Fruit fly (Drosophila melanogaster): ENCODE measurements around the gene CG42374.

Gene CG42374

DNA sequence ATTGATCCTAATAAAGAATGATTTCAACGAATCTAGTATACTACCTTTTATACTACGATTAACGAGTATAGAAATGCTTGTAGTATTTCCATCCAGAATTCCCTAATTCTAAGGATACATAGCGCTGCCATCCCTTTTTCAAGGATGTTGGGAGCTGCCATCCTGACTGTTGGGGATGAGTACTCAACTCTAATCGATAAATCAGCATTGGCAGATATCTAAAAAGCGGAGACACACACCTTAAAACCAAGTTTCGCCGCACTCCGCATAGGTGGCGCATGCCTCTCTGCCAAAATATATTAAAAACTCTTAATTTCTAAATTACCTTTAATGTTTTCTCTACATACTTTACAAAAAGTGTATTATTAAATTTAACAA, 30.7 kb downstream of the CG42374 start, which contains the start of gene fal:
fal (plus strand) TSS at position 330 of the 378 bp plus-strand sequence.
- TF ChIP-seq svp (GFP tag) = no peak
- peak; percentile 31 for TF ChIP-seq lz (GFP tag; optimal IDR thresholded peaks at IDR 0.05)
- peak; percentile 51 for TF ChIP-seq CG31627 (GFP tag; optimal IDR thresholded peaks at IDR 0.05)
- TF ChIP-seq Hr39 (GFP tag; optimal IDR thresholded peaks at IDR 0.05) = no peak
- no peak for TF ChIP-seq CG8319 (GFP tag; optimal IDR thresholded peaks at IDR 0.05)
- no peak for TF ChIP-seq Blimp-1 (GFP tag; optimal IDR thresholded peaks at IDR 0.05)
- TF ChIP-seq achi (GFP tag; optimal IDR thresholded peaks at IDR 0.05) = no peak
- no peak for TF ChIP-seq OdsH (GFP tag; optimal IDR thresholded peaks at IDR 0.05)
- no peak for TF ChIP-seq fd85E (GFP tag; optimal IDR thresholded peaks at IDR 0.05)
- TF ChIP-seq CG6163 (GFP tag; IDR thresholded peaks at IDR 0.05) = no peak
- peak; percentile 14 for TF ChIP-seq topi (GFP tag; optimal IDR thresholded peaks at IDR 0.05)
- TF ChIP-seq CG6808 (GFP tag; optimal IDR thresholded peaks at IDR 0.05) = no peak
- no peak for TF ChIP-seq Eip78C (GFP tag)
- TF ChIP-seq CG10631 (GFP tag; optimal IDR thresholded peaks at IDR 0.05) = no peak
- TF ChIP-seq CG11294 (GFP tag; IDR thresholded peaks at IDR 0.05) = no peak
- TF ChIP-seq CG8119 (GFP tag; IDR thresholded peaks at IDR 0.05) = no peak

- TF ChIP-seq spab (GFP tag; optimal IDR thresholded peaks at IDR 0.05) (peak; percentile 11), Ets21C (GFP tag; optimal IDR thresholded peaks at IDR 0.05) (no peak), CG6854 (GFP tag; optimal IDR thresholded peaks at IDR 0.05) (peak; percentile 43), svp (GFP tag) (peak; percentile 80), CG31627 (GFP tag; optimal IDR thresholded peaks at IDR 0.05) (no peak), Eip75B (GFP tag; optimal IDR thresholded peaks at IDR 0.05) (peak; percentile 23), Lpt (GFP tag; optimal IDR thresholded peaks at IDR 0.05) (peak; percentile 53), CG16779 (tag; optimal IDR thresholded peaks at IDR 0.05) (peak; percentile 58), OdsH (GFP tag; optimal IDR thresholded peaks at IDR 0.05) (no peak), CG10631 (GFP tag; optimal IDR thresholded peaks at IDR 0.05) (no peak), CG6163 (GFP tag; IDR thresholded peaks at IDR 0.05) (peak; percentile 52; the same call in 2 of the 3 replicates), CG9139 (GFP tag; optimal IDR thresholded peaks at IDR 0.05) (peak; percentile 34), fkh (GFP tag; optimal IDR thresholded peaks at IDR 0.05) (no peak), CG6808 (GFP tag; optimal IDR thresholded peaks at IDR 0.05) (peak; percentile 41), dsx (GFP tag; optimal IDR thresholded peaks at IDR 0.05; ENCODE audit: poor library complexity, severe bottlenecking) (peak; percentile 23), CG8632 (GFP tag; optimal IDR thresholded peaks at IDR 0.05) (peak; percentile 1), CG6276 (GFP tag; optimal IDR thresholded peaks at IDR 0.05) (peak; percentile 69), eg (GFP tag; IDR thresholded peaks at IDR 0.05) (peak; percentile 51; the same call in 1 of the 3 replicates), CG3919 (GFP tag; optimal IDR thresholded peaks at IDR 0.05) (no peak)
Observed at dm6 chr3L:19294613-19295299, 31.2 kb downstream of the CG42374 start.

DNA sequence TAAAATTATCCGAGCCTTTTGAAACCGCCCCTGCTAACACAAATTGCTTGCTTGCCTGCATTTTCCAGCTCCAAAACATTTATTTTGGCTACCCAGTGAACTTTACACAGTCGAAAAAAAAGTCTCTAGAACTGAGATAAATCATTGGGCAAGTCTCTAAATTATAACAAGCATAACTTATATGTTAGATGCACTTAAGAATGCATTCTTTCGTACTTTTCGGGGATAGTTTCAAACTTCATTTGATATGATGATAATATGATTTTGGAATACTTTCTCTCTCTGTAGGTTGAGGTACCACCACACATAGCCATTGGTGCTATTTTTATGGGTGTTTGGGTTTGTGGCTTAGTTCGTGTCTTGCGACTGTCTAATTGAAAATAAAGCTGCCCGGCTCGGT, 51.3 kb downstream of the CG42374 start:
- TF ChIP-seq CG3919 (GFP tag; optimal IDR thresholded peaks at IDR 0.05) = peak; percentile 70
- no peak for TF ChIP-seq fd85E (GFP tag; optimal IDR thresholded peaks at IDR 0.05)
- peak; percentile 87 for TF ChIP-seq CG11294 (GFP tag; IDR thresholded peaks at IDR 0.05)
- peak; percentile 76 for TF ChIP-seq pdm3 (GFP tag; optimal IDR thresholded peaks at IDR 0.05)
- no peak for TF ChIP-seq cyc (GFP tag; optimal IDR thresholded peaks at IDR 0.05)
- TF ChIP-seq dsx (GFP tag; optimal IDR thresholded peaks at IDR 0.05; ENCODE audit: poor library complexity, severe bottlenecking) = no peak
- peak; percentile 15 for TF ChIP-seq lz (GFP tag; optimal IDR thresholded peaks at IDR 0.05)
- peak; percentile 65 for TF ChIP-seq CG10631 (GFP tag; optimal IDR thresholded peaks at IDR 0.05)
- TF ChIP-seq salr (GFP tag; optimal IDR thresholded peaks at IDR 0.05) = peak in 1 of 2 experiments; percentile 73
- peak; percentile 94 for TF ChIP-seq CG15336 (GFP tag; IDR thresholded peaks at IDR 0.05)
- no peak for TF ChIP-seq CG1621 (tag; optimal IDR thresholded peaks at IDR 0.05)
- peak; percentile 68 for TF ChIP-seq OdsH (GFP tag; optimal IDR thresholded peaks at IDR 0.05)
- no peak for TF ChIP-seq vri (GFP tag; optimal IDR thresholded peaks at IDR 0.05)
- peak; percentile 78 for TF ChIP-seq net (GFP tag; optimal IDR thresholded peaks at IDR 0.05)
- TF ChIP-seq CG4318 (GFP tag; optimal IDR thresholded peaks at IDR 0.05) = peak; percentile 65
- peak; percentile 56 for TF ChIP-seq dac (GFP tag; optimal IDR thresholded peaks at IDR 0.05)
- peak; percentile 37 for TF ChIP-seq Eip75B (GFP tag; optimal IDR thresholded peaks at IDR 0.05)
- no peak for TF ChIP-seq CG11902 (GFP tag; optimal IDR thresholded peaks at IDR 0.05)
- peak; percentile 66 for TF ChIP-seq acj6 (GFP tag; optimal IDR thresholded peaks at IDR 0.05)
- TF ChIP-seq achi (GFP tag; optimal IDR thresholded peaks at IDR 0.05) = peak; percentile 71
- TF ChIP-seq CG32006 (GFP tag; optimal IDR thresholded peaks at IDR 0.05) = peak; percentile 86
- TF ChIP-seq spab (GFP tag; optimal IDR thresholded peaks at IDR 0.05) = no peak
- TF ChIP-seq CG6276 (GFP tag; optimal IDR thresholded peaks at IDR 0.05) = peak; percentile 85
- no peak for TF ChIP-seq CG3032 (tag; optimal IDR thresholded peaks at IDR 0.05)
- TF ChIP-seq topi (GFP tag; optimal IDR thresholded peaks at IDR 0.05) = no peak
- peak; percentile 16 for TF ChIP-seq CG31627 (GFP tag; optimal IDR thresholded peaks at IDR 0.05)
- TF ChIP-seq Eip78C (GFP tag) = no peak
- peak; percentile 16 for TF ChIP-seq CG34406 (GFP tag; optimal IDR thresholded peaks at IDR 0.05)
- peak; percentile 31 for TF ChIP-seq CG11762 (GFP tag; optimal IDR thresholded peaks at IDR 0.05; ENCODE audit: insufficient read depth)
- TF ChIP-seq Sox102F (GFP tag; optimal IDR thresholded peaks at IDR 0.05) = no peak

Data from whole organism, prepupa.